Fruit fly (Drosophila melanogaster) whole organism, embryonic: ENCODE results near the gene CG18281.

Source experiments
- BEAF-32 ChIP-seq: fragments of 200-800 bp; sonication (Bioruptor generic); optimal IDR thresholded peaks from 3 replicates; lab custom pipeline; 2017; ENCODE audit warnings: missing biosample characterization, missing genetic modification characterization, mild to moderate bottlenecking, moderate library complexity, missing genetic modification reagents
- Bgb ChIP-seq: fragments of 200-800 bp; sonication (Bioruptor generic); IDR thresholded peaks from 2 replicates; pipeline ENCODE4 v1.3.6; 2022; ENCODE audit warnings: missing biosample characterization, missing genetic modification characterization; ENCODE audit not compliant: partially characterized antibody
- CG10959 ChIP-seq: fragments of 200-800 bp; sonication (Bioruptor generic); IDR thresholded peaks from 2 replicates; pipeline ENCODE4 v1.3.6; 2022; ENCODE audit warnings: missing biosample characterization, missing genetic modification characterization
- CG12071 ChIP-seq: fragments of 200-800 bp; sonication (Bioruptor generic); optimal IDR thresholded peaks from 3 replicates; lab custom pipeline; 2018; ENCODE audit warnings: missing biosample characterization, mild to moderate bottlenecking, missing genetic modification characterization
- CG12104 ChIP-seq: fragments of 200-800 bp; sonication (Bioruptor generic); optimal IDR thresholded peaks from 3 replicates; lab custom pipeline; 2016; ENCODE audit warnings: missing biosample characterization, missing genetic modification characterization
- CG12155 ChIP-seq: fragments of 200-800 bp; sonication (Bioruptor generic); optimal IDR thresholded peaks from 3 replicates; lab custom pipeline; 2016; ENCODE audit warnings: missing biosample characterization, missing genetic modification characterization
- CG12219 ChIP-seq: fragments of 200-800 bp; sonication (Bioruptor generic); optimal IDR thresholded peaks from 3 replicates; lab custom pipeline; 2018; ENCODE audit warnings: missing biosample characterization, mild to moderate bottlenecking, missing genetic modification characterization
- CG12659 ChIP-seq: fragments of 200-800 bp; sonication (Bioruptor generic); optimal IDR thresholded peaks from 3 replicates; lab custom pipeline; 2017; ENCODE audit warnings: mild to moderate bottlenecking, missing biosample characterization, missing genetic modification reagents, missing genetic modification characterization
- CG12744 ChIP-seq: fragments of 200-800 bp; sonication (Bioruptor generic); optimal IDR thresholded peaks from 2 replicates; lab custom pipeline; 2016; ENCODE audit warnings: missing biosample characterization, missing genetic modification characterization
- CG16815 ChIP-seq: fragments of 200-800 bp; sonication (Bioruptor generic); optimal IDR thresholded peaks from 3 replicates; lab custom pipeline; 2017; ENCODE audit warnings: missing biosample characterization, mild to moderate bottlenecking, missing genetic modification characterization
- CG17802 ChIP-seq: fragments of 200-800 bp; sonication (Bioruptor generic); optimal IDR thresholded peaks from 2 replicates; lab custom pipeline; 2018; ENCODE audit warnings: missing biosample characterization, mild to moderate bottlenecking, missing genetic modification characterization, moderate library complexity
- CG1792 ChIP-seq: fragments of 200-800 bp; sonication (Bioruptor generic); optimal IDR thresholded peaks from 2 replicates; lab custom pipeline; 2016; ENCODE audit warnings: missing biosample characterization, missing genetic modification characterization
- CG2120 ChIP-seq: fragments of 200-800 bp; sonication (Bioruptor generic); optimal IDR thresholded peaks from 3 replicates; lab custom pipeline; 2016; ENCODE audit warnings: missing biosample characterization, missing genetic modification characterization
- CG2129 ChIP-seq: fragments of 200-800 bp; sonication (Bioruptor generic); IDR thresholded peaks from 2 replicates; pipeline ENCODE4 v1.3.6; 2022; ENCODE audit warnings: missing biosample characterization, missing genetic modification characterization; ENCODE audit not compliant: partially characterized antibody
- CG3065 ChIP-seq: fragments of 200-800 bp; sonication (Bioruptor generic); optimal IDR thresholded peaks from 2 replicates; lab custom pipeline; 2016; ENCODE audit warnings: missing biosample characterization, missing genetic modification characterization
- CG31441 ChIP-seq: fragments of 200-800 bp; sonication (Bioruptor generic); IDR thresholded peaks from 2 replicates; pipeline ENCODE4 v1.3.6; 2022; ENCODE audit warnings: missing biosample characterization, missing genetic modification characterization
- CG34224 ChIP-seq: fragments of 200-800 bp; sonication (Bioruptor generic); IDR thresholded peaks from 3 replicates; pipeline ENCODE4 v1.3.6; 2022; ENCODE audit warnings: missing biosample characterization, missing genetic modification characterization; ENCODE audit not compliant: partially characterized antibody
- CG6175 ChIP-seq: fragments of 200-800 bp; sonication (Bioruptor generic); IDR thresholded peaks from 3 replicates; pipeline ENCODE4 v1.3.6; 2022; ENCODE audit warnings: missing biosample characterization, missing genetic modification characterization
- CG6254 ChIP-seq: fragments of 200-800 bp; sonication (Bioruptor generic); optimal IDR thresholded peaks from 3 replicates; lab custom pipeline; 2017; ENCODE audit warnings: mild to moderate bottlenecking, missing biosample characterization, missing genetic modification reagents, missing genetic modification characterization
- CG6272 ChIP-seq: fragments of 200-800 bp; sonication (Bioruptor generic); IDR thresholded peaks from 2 replicates; pipeline ENCODE4 v1.3.6; 2022; ENCODE audit warnings: missing biosample characterization, missing genetic modification characterization
- CG7357 ChIP-seq: fragments of 200-800 bp; sonication (Bioruptor generic); IDR thresholded peaks from 3 replicates; pipeline ENCODE4 v1.3.6; 2022; ENCODE audit warnings: missing biosample characterization, missing genetic modification characterization
- CG8359 ChIP-seq: fragments of 200-800 bp; sonication (Bioruptor generic); optimal IDR thresholded peaks from 2 replicates; lab custom pipeline; 2017; ENCODE audit warnings: missing biosample characterization, mild to moderate bottlenecking, missing genetic modification characterization, borderline replicate concordance
- E2f2 ChIP-seq: fragments of 200-800 bp; sonication (Bioruptor generic); IDR thresholded peaks from 2 replicates; pipeline ENCODE4 v1.3.6; 2022; ENCODE audit warnings: missing biosample characterization, missing genetic modification characterization
- HmgD ChIP-seq: fragments of 200-800 bp; sonication (Bioruptor generic); optimal IDR thresholded peaks from 3 replicates; lab custom pipeline; 2016; ENCODE audit warnings: missing biosample characterization, missing genetic modification characterization
- Lpt ChIP-seq: fragments of >200 bp; optimal IDR thresholded peaks from 2 replicates; lab custom pipeline; 2018; ENCODE audit warnings: missing biosample characterization, missing genetic modification characterization
- Max ChIP-seq: fragments of 200-800 bp; sonication (Bioruptor generic); optimal IDR thresholded peaks from 2 replicates; lab custom pipeline; 2016; ENCODE audit warnings: missing biosample characterization, mild to moderate bottlenecking, missing genetic modification characterization
- NC2α ChIP-seq: fragments of 200-800 bp; sonication (Bioruptor generic); optimal IDR thresholded peaks from 2 replicates; lab custom pipeline; 2016; ENCODE audit warnings: missing biosample characterization, missing genetic modification characterization
- NK7.1 ChIP-seq: fragments of 200-800 bp; sonication (Bioruptor generic); optimal IDR thresholded peaks from 3 replicates; lab custom pipeline; 2016; ENCODE audit warnings: missing biosample characterization, missing genetic modification characterization
- Optix ChIP-seq: fragments of 200-800 bp; sonication (Bioruptor generic); IDR thresholded peaks from 3 replicates; pipeline ENCODE4 v1.3.6; 2022; ENCODE audit warnings: missing biosample characterization, missing genetic modification characterization
- Spps ChIP-seq: fragments of 200-800 bp; sonication (Bioruptor generic); optimal IDR thresholded peaks from 2 replicates; lab custom pipeline; 2018; ENCODE audit warnings: missing biosample characterization, mild to moderate bottlenecking, missing genetic modification characterization
- Usf ChIP-seq: fragments of 200-800 bp; sonication (Bioruptor generic); optimal IDR thresholded peaks from 2 replicates; lab custom pipeline; 2017; ENCODE audit warnings: missing genotype, missing biosample characterization, missing genetic modification characterization
- ato ChIP-seq: fragments of 200-800 bp; sonication (Bioruptor generic); IDR thresholded peaks from 2 replicates; pipeline ENCODE4 v1.3.6; 2022; ENCODE audit warnings: missing biosample characterization, missing genetic modification characterization; ENCODE audit not compliant: partially characterized antibody
- chinmo ChIP-seq: fragments of 200-800 bp; sonication (Bioruptor generic); IDR thresholded peaks from 4 replicates; pipeline ENCODE4 v1.3.6; 2022; ENCODE audit warnings: missing biosample characterization, missing genetic modification characterization; ENCODE audit not compliant: partially characterized antibody
- gcm2 ChIP-seq: fragments of 200-800 bp; sonication (Bioruptor generic); optimal IDR thresholded peaks from 2 replicates; lab custom pipeline; 2016; ENCODE audit warnings: missing biosample characterization, missing genetic modification characterization
- gfzf ChIP-seq: fragments of 200-800 bp; sonication (Bioruptor generic); optimal IDR thresholded peaks from 2 replicates; lab custom pipeline; 2016; ENCODE audit warnings: missing biosample characterization, mild to moderate bottlenecking, missing genetic modification characterization, moderate library complexity
- h ChIP-seq: fragments of >200 bp; optimal IDR thresholded peaks from 2 replicates; lab custom pipeline; 2017
- hb ChIP-seq: fragments of 200-800 bp; sonication (Bioruptor generic); IDR thresholded peaks from 3 replicates; pipeline ENCODE4 v1.3.6; 2022; ENCODE audit warnings: missing biosample characterization, missing genetic modification characterization; ENCODE audit not compliant: partially characterized antibody
- jumu ChIP-seq: fragments of 200-800 bp; sonication (Bioruptor generic); optimal IDR thresholded peaks from 3 replicates; lab custom pipeline; 2016; ENCODE audit warnings: missing biosample characterization, missing genetic modification characterization
- lilli ChIP-seq: fragments of 200-800 bp; sonication (Bioruptor generic); optimal IDR thresholded peaks from 3 replicates; lab custom pipeline; 2016; ENCODE audit warnings: missing biosample characterization, missing genetic modification characterization
- luna ChIP-seq: fragments of 200-800 bp; sonication (Bioruptor generic); optimal IDR thresholded peaks from 2 replicates; lab custom pipeline; 2016; ENCODE audit warnings: missing biosample characterization, missing genetic modification characterization
- pnt ChIP-seq: fragments of 200-800 bp; sonication (Bioruptor generic); optimal IDR thresholded peaks from 3 replicates; lab custom pipeline; 2016; ENCODE audit warnings: missing biosample characterization, missing genetic modification characterization
- pros ChIP-seq: fragments of 200-800 bp; sonication (Bioruptor generic); optimal IDR thresholded peaks from 3 replicates; lab custom pipeline; 2019; ENCODE audit warnings: missing biosample characterization, mild to moderate bottlenecking, missing genetic modification characterization, moderate library complexity
- rib ChIP-seq: fragments of 200-800 bp; sonication (Bioruptor generic); IDR thresholded peaks from 2 replicates; pipeline ENCODE4 v1.3.6; 2022; ENCODE audit warnings: missing biosample characterization, missing genetic modification characterization
- sd ChIP-seq: fragments of 200-800 bp; sonication (Bioruptor generic); optimal IDR thresholded peaks from 3 replicates; lab custom pipeline; 2018; ENCODE audit warnings: missing biosample characterization, mild to moderate bottlenecking, missing genetic modification characterization, moderate library complexity
- shn ChIP-seq: fragments of 200-800 bp; sonication (Bioruptor generic); optimal IDR thresholded peaks from 3 replicates; lab custom pipeline; 2016; ENCODE audit warnings: missing biosample characterization, missing genetic modification characterization
- ssp ChIP-seq: fragments of 200-800 bp; sonication (Bioruptor generic); IDR thresholded peaks from 2 replicates; pipeline ENCODE4 v1.3.6; 2022; ENCODE audit warnings: missing biosample characterization, missing genetic modification characterization
- vnd ChIP-seq: fragments of 200-800 bp; sonication (Bioruptor generic); IDR thresholded peaks from 3 replicates; pipeline ENCODE4 v1.3.6; 2022; ENCODE audit warnings: missing biosample characterization, missing genetic modification characterization; ENCODE audit not compliant: partially characterized antibody
- vvl ChIP-seq: fragments of 200-800 bp; sonication (Bioruptor generic); IDR thresholded peaks from 2 replicates; pipeline ENCODE4 v1.3.6; 2022; ENCODE audit warnings: missing biosample characterization, missing genetic modification characterization
- wor ChIP-seq: fragments of 200-800 bp; sonication (Bioruptor generic); IDR thresholded peaks from 2 replicates; pipeline ENCODE4 v1.3.6; 2022; ENCODE audit warnings: missing biosample characterization, missing genetic modification characterization

The CG18281 gene

DNA sequence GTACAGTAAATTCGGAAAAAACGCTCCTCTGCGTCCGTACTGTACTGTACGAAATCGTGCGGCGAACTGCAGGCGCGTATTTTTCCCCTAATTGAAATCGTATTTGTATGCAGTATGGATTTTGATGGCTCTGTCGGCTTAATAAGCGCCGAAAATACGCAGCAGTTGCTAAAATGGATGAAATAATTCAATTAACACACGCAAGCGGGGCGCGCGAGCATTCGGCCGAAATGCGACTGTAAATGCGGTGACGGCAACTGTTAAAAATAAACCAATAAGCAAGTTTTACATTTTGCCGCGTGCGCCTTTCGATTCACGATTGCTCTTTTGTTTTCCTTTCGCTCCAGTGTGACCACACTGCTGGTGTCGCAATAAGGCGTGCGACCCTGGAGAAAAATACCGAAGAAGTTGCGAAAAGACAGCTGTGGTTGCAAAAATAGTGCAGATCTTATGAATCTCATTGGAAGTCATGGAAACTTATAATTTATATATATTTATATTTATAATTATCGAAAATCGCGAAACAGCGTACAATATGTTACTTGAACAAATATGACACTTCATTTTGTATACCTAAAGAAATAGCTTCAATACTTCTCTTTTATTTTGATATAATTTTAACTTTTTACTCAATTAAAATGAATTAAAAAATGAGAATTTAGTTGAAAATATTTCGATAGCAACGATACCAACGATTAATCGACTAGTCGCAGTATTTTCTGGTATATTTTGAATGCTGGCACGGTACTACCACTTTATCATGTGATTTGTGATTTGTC lies 26.4 kb upstream of the CG18281 start, which contains the start of the genes CG32428 and CG5969 (continued):
- peak; percentile 64; the same call in 1 of the 4 replicates for TF ChIP-seq chinmo (GFP tag; lab: Robert Waterston, UW)
- TF ChIP-seq NK7.1 = no peak
- no peak for TF ChIP-seq ato (GFP tag; lab: Robert Waterston, UW)
- TF ChIP-seq gcm2 (GFP tag; lab: Kevin White, UChicago) = no peak
- no peak for TF ChIP-seq vnd (GFP tag; lab: Robert Waterston, UW)
- peak; percentile 28 for TF ChIP-seq CG12155 (GFP tag; lab: Kevin White, UChicago)
- TF ChIP-seq CG12104 (GFP tag; lab: Kevin White, UChicago) = peak; percentile 55
- TF ChIP-seq wor = no peak
- peak; percentile 77 for TF ChIP-seq rib
- no peak for TF ChIP-seq CG2129 (GFP tag; lab: Robert Waterston, UW)
- TF ChIP-seq shn = no peak
- no peak for TF ChIP-seq CG3065 (GFP tag; lab: Kevin White, UChicago)
- TF ChIP-seq Spps = no peak
- no peak for TF ChIP-seq CG34224
- peak; percentile 69 for TF ChIP-seq E2f2 (GFP tag; lab: Robert Waterston, UW)
- TF ChIP-seq Lpt = no peak
- no peak for TF ChIP-seq CG12071 (GFP tag; lab: Kevin White, UChicago)
- TF ChIP-seq Bgb (GFP tag; lab: Robert Waterston, UW) = no peak
- TF ChIP-seq pnt = no peak
- no peak for TF ChIP-seq CG12219 (GFP tag; lab: Kevin White, UChicago)
- no peak; the same call in 1 of the 2 replicates for TF ChIP-seq CG31441 (GFP tag; lab: Robert Waterston, UW)
- peak; percentile 8 for TF ChIP-seq CG6254 (GFP tag; lab: Kevin White, UChicago)
- peak; percentile 70 for TF ChIP-seq CG2120 (GFP tag; lab: Kevin White, UChicago)
- no peak; the same call in 1 of the 2 replicates for TF ChIP-seq ssp
- TF ChIP-seq CG6175 (GFP tag; lab: Robert Waterston, UW) = no peak
- no peak for TF ChIP-seq CG8359
- TF ChIP-seq h (lab: Kevin White, UChicago) = no peak
- TF ChIP-seq gfzf (GFP tag; lab: Kevin White, UChicago) = peak; percentile 75
- peak; percentile 45 for TF ChIP-seq Max (GFP tag; lab: Kevin White, UChicago)
- TF ChIP-seq CG17802 (tag; lab: Kevin White, UChicago) = peak; percentile 3
- no peak for TF ChIP-seq CG1792 (GFP tag; lab: Kevin White, UChicago)
- peak; percentile 69 for TF ChIP-seq sd
- no peak for TF ChIP-seq jumu (GFP tag; lab: Kevin White, UChicago)
- no peak for TF ChIP-seq CG10959
- peak; percentile 23 for TF ChIP-seq CG16815 (GFP tag; lab: Kevin White, UChicago)
- TF ChIP-seq Usf (GFP tag; lab: Kevin White, UChicago) = peak; percentile 55
- TF ChIP-seq CG6272 (GFP tag; lab: Robert Waterston, UW) = 0 out of 2 replicates have a peak, but pooled peaks have one; percentile 24
- no peak for TF ChIP-seq CG12744
- TF ChIP-seq BEAF-32 = peak; percentile 52
- TF ChIP-seq vvl (GFP tag; lab: Robert Waterston, UW) = peak; percentile 72
- peak; percentile 72 for TF ChIP-seq CG12659
- TF ChIP-seq Optix (GFP tag; lab: Robert Waterston, UW) = no peak
- peak; percentile 52; the same call in 2 of the 3 replicates for TF ChIP-seq CG7357
- no peak for TF ChIP-seq HmgD (GFP tag; lab: Kevin White, UChicago)
- TF ChIP-seq NC2α (GFP tag; lab: Kevin White, UChicago) = no peak
- TF ChIP-seq pros (GFP tag; lab: Kevin White, UChicago) = no peak
- no peak for TF ChIP-seq luna
- TF ChIP-seq lilli (GFP tag; lab: Kevin White, UChicago) = peak; percentile 34
- no peak for TF ChIP-seq hb (GFP tag; lab: Robert Waterston, UW)
